Worm (Caenorhabditis elegans): ENCODE data around the gene clp-2.

DNA sequence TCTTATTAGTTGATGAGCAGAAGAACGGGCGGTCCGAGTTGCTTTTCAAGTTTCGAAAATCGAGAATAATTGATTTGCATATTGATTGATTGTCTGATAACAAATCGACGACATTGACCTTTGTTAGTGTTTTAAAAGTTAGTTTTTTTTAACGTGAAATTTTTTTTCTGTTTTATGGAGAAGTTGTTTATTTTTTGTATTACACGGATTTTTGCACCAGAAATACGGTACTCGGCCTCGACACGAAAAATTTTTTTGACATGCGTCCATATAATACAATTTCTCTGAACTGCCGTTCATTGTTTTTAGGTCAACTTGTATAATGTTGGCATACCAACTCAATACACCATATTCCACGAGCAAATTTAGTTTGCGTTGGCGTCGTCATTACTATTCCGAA, 48.4 kb downstream of the clp-2 start, which contains the start of gene T23F11.2:
- no peak for TF ChIP-seq hmbx-1 (tag; optimal IDR thresholded peaks at IDR 0.05)
- TF ChIP-seq ama-1 (optimal IDR thresholded peaks at IDR 0.05): no peak
